Fruit fly (Drosophila melanogaster): Measurements from ENCODE around the gene Caf1-180.

Gene Caf1-180

DNA sequence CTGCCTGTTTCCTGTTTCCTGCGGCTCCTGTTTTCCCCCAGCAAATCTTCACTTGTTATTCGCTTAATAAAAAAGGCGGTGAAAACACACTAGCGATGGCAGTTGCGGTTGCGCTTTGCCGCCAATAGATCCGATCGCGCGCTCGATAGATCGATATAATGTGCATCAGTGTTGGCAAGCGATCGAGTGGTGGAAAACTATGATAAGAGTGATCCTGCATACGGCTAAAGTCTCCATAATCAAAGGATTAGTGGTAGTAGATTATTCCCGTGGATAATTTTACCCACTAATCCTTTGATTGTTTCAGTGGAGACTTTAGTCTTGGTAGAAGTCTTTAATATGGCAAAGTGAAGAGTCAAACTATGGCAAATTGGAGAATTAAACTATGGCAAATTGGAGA, at the start of gene Caf1-180:
Caf1-180 (minus strand) TSS at position 99 of the 400 bp plus-strand sequence.
- TF ChIP-seq dm (GFP tag; optimal IDR thresholded peaks at IDR 0.05): no peak
- no peak for TF ChIP-seq NC2β (GFP tag; optimal IDR thresholded peaks at IDR 0.05)
- peak; percentile 83 for TF ChIP-seq CG6791 (GFP tag; IDR thresholded peaks at IDR 0.05; ENCODE audit: partially characterized antibody)
- TF ChIP-seq yki (optimal IDR thresholded peaks at IDR 0.05): no peak
- no peak for TF ChIP-seq CG34376 (GFP tag; optimal IDR thresholded peaks at IDR 0.05)
- no peak for TF ChIP-seq esg (GFP tag; conservative IDR thresholded peaks at IDR 0.05)
- TF ChIP-seq CG14965 (GFP tag; optimal IDR thresholded peaks at IDR 0.05; ENCODE audit: borderline replicate concordance): no peak
- TF ChIP-seq kay (GFP tag; optimal IDR thresholded peaks at IDR 0.05): no peak
- peak; percentile 68 for TF ChIP-seq Myb (GFP tag; optimal IDR thresholded peaks at IDR 0.05)
- no peak for TF ChIP-seq Hmr (GFP tag; optimal IDR thresholded peaks at IDR 0.05)
- TF ChIP-seq Hey (tag; optimal IDR thresholded peaks at IDR 0.05): no peak
- no peak for TF ChIP-seq maf-S (GFP tag; optimal IDR thresholded peaks at IDR 0.05)
- peak; percentile 54 for TF ChIP-seq CG4617 (GFP tag; optimal IDR thresholded peaks at IDR 0.05; ENCODE audit: borderline replicate concordance)
- TF ChIP-seq CG15696 (tag; optimal IDR thresholded peaks at IDR 0.05): no peak
- no peak for TF ChIP-seq wdn (GFP tag; IDR thresholded peaks at IDR 0.05)
- no peak for TF ChIP-seq Atf-2 (GFP tag; optimal IDR thresholded peaks at IDR 0.05)
- no peak for TF ChIP-seq CG4730 (GFP tag; IDR thresholded peaks at IDR 0.05)
- no peak for TF ChIP-seq sob (GFP tag; IDR thresholded peaks at IDR 0.05)
- no peak for TF ChIP-seq Spps (tag; optimal IDR thresholded peaks at IDR 0.05)
- no peak for TF ChIP-seq CG8359 (GFP tag; optimal IDR thresholded peaks at IDR 0.05; ENCODE audit: borderline replicate concordance)
- 0 out of 3 replicates have a peak, but pooled peaks have one; percentile 12 for TF ChIP-seq Dbx (GFP tag; IDR thresholded peaks at IDR 0.05)
- no peak for TF ChIP-seq CG17385 (GFP tag; optimal IDR thresholded peaks at IDR 0.05)
- TF ChIP-seq CG14860 (GFP tag; IDR thresholded peaks at IDR 0.05; ENCODE audit: partially characterized antibody): peak; percentile 57; the same call in 2 of the 3 replicates
- no peak for TF ChIP-seq CkIIα-i1 (GFP tag; IDR thresholded peaks at IDR 0.05)
- TF ChIP-seq crc (GFP tag; optimal IDR thresholded peaks at IDR 0.05): no peak
- no peak for TF ChIP-seq Ssrp (tag; optimal IDR thresholded peaks at IDR 0.05)
- no peak for TF ChIP-seq dmrt11E (tag; optimal IDR thresholded peaks at IDR 0.05)
- no peak for TF ChIP-seq her (GFP tag; optimal IDR thresholded peaks at IDR 0.05)
- TF ChIP-seq so (GFP tag; IDR thresholded peaks at IDR 0.05): no peak
- TF ChIP-seq unpg (GFP tag; optimal IDR thresholded peaks at IDR 0.05): no peak
- TF ChIP-seq Dek (tag; optimal IDR thresholded peaks at IDR 0.05): no peak
- TF ChIP-seq Ets65A (GFP tag): peak; percentile 94
- no peak for TF ChIP-seq cato (GFP tag; optimal IDR thresholded peaks at IDR 0.05; ENCODE audit: borderline replicate concordance)
- TF ChIP-seq H15 (GFP tag; IDR thresholded peaks at IDR 0.05): no peak
- TF ChIP-seq danr (GFP tag; IDR thresholded peaks at IDR 0.05): no peak
- peak; percentile 96 for TF ChIP-seq Sry-δ (GFP tag; optimal IDR thresholded peaks at IDR 0.05)
- no peak for TF ChIP-seq CG30431 (GFP tag; optimal IDR thresholded peaks at IDR 0.05)
- TF ChIP-seq hth (optimal IDR thresholded peaks at IDR 0.05): no peak
- peak; percentile 4 for TF ChIP-seq CG4820 (GFP tag; optimal IDR thresholded peaks at IDR 0.05)
- no peak for TF ChIP-seq CG9437 (GFP tag; optimal IDR thresholded peaks at IDR 0.05)
- peak; percentile 43 for TF ChIP-seq stwl (tag; optimal IDR thresholded peaks at IDR 0.05)
- no peak for TF ChIP-seq ro (GFP tag; IDR thresholded peaks at IDR 0.05)
- TF ChIP-seq Fer3 (tag; optimal IDR thresholded peaks at IDR 0.05): no peak
- TF ChIP-seq sens-2 (GFP tag; IDR thresholded peaks at IDR 0.05): no peak
- no peak for TF ChIP-seq NC2α (GFP tag; optimal IDR thresholded peaks at IDR 0.05)
- TF ChIP-seq Neu2 (GFP tag; optimal IDR thresholded peaks at IDR 0.05; ENCODE audit: borderline replicate concordance): no peak
- TF ChIP-seq Ada2b (GFP tag; IDR thresholded peaks at IDR 0.05): no peak
- peak; percentile 36 for TF ChIP-seq CG8290 (GFP tag; optimal IDR thresholded peaks at IDR 0.05)
- TF ChIP-seq CG8290 (tag; optimal IDR thresholded peaks at IDR 0.05): peak in 1 of 2 experiments; percentile 8
- peak; percentile 20 for TF ChIP-seq CG12942 (GFP tag; optimal IDR thresholded peaks at IDR 0.05)
- TF ChIP-seq hbn (GFP tag; IDR thresholded peaks at IDR 0.05; ENCODE audit: partially characterized antibody): peak; percentile 57
- no peak for TF ChIP-seq ind (GFP tag; optimal IDR thresholded peaks at IDR 0.05)
- TF ChIP-seq CG17912 (GFP tag; optimal IDR thresholded peaks at IDR 0.05): peak; percentile 43
